Worm (Caenorhabditis elegans): ENCODE data around the gene srz-15.

- no peak for TF ChIP-seq aly-2 (tag; optimal IDR thresholded peaks at IDR 0.05)
- TF ChIP-seq blmp-1 (tag; optimal IDR thresholded peaks at IDR 0.05; ENCODE audit: insufficient read depth): no peak
- TF ChIP-seq C34F6.9 (tag; optimal IDR thresholded peaks at IDR 0.05): no peak
- TF ChIP-seq sem-4 (tag; optimal IDR thresholded peaks at IDR 0.05): no peak
- TF ChIP-seq unc-62 (GFP tag; optimal IDR thresholded peaks at IDR 0.05): no peak
- no peak for TF ChIP-seq ceh-82 (tag; optimal IDR thresholded peaks at IDR 0.05)
- no peak for TF ChIP-seq ama-1 (optimal IDR thresholded peaks at IDR 0.05)
- TF ChIP-seq mab-5 (tag; optimal IDR thresholded peaks at IDR 0.05): no peak
- TF ChIP-seq elt-1 (tag; optimal IDR thresholded peaks at IDR 0.05): no peak
- no peak for TF ChIP-seq ztf-4 (tag; optimal IDR thresholded peaks at IDR 0.05)
These were observed 2.7 kb downstream of the srz-15 start, which contains the start of gene C32H11.3 for ce11 chrIV:12918256-12918655.
